Fruit fly (Drosophila melanogaster): ENCODE results near the gene Muc12Ea.

The Muc12Ea gene

DNA sequence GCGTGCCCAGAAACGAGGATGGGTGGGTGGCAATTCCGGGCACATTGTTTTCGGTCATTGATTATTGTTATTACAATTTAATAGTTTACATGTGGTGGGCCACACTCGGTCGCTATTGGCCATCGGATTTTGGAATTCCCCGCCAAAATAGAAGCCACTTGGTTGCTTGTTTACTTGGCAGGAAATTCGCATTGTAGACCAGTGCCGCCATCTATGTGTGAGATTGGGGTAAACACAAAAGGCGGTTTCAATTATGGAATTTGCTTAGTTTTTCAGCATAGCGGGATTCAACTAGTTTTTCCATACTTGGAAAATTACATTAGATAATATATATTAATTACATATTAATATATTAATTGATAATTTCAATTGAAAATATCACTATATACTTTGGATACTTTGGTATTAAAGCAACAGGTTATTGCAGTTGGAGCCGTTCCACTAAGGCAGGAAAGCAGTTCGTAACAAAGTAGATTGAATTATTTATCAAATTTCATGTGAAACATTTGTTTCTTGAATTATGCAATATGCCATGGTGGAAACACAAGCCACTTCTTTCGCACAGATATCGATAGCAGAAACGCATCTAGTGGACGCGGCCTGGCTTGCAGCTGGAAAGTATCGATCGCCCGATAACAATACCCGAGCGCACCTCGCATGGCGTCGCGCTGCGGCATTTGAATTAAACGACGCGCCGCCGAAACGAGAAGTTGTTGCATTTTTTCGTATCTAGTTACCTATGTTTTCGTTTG, 30.3 kb upstream of the Muc12Ea start, which contains the start of gene mud (continued):
- TF ChIP-seq Nf-YC (tag; optimal IDR thresholded peaks at IDR 0.05): no peak
- no peak for TF ChIP-seq Hey (tag; optimal IDR thresholded peaks at IDR 0.05)
- TF ChIP-seq CoRest (tag; optimal IDR thresholded peaks at IDR 0.05): peak; percentile 54
- TF ChIP-seq sisA (GFP tag; IDR thresholded peaks at IDR 0.05): 0 out of 2 replicates have a peak, but pooled peaks have one; percentile 30
- TF ChIP-seq br (optimal IDR thresholded peaks at IDR 0.05): no peak
- TF ChIP-seq CG18476 (GFP tag; optimal IDR thresholded peaks at IDR 0.05): no peak
- no peak for TF ChIP-seq CG17912 (GFP tag; optimal IDR thresholded peaks at IDR 0.05)
- peak in 1 of 2 experiments; percentile 98 for TF ChIP-seq Pdp1 (GFP tag; optimal IDR thresholded peaks at IDR 0.05)
- peak; percentile 29 for TF ChIP-seq CG15514 (GFP tag; optimal IDR thresholded peaks at IDR 0.05)
- no peak for TF ChIP-seq cg (GFP tag; optimal IDR thresholded peaks at IDR 0.05)
- no peak for TF ChIP-seq HHEX (GFP tag; optimal IDR thresholded peaks at IDR 0.05)
- peak; percentile 35 for TF ChIP-seq CG10979 (tag; optimal IDR thresholded peaks at IDR 0.05)
- no peak for TF ChIP-seq pnt (GFP tag; optimal IDR thresholded peaks at IDR 0.05)
- 0 out of 2 replicates have a peak, but pooled peaks have one; percentile 36 for TF ChIP-seq CG6689 (GFP tag; IDR thresholded peaks at IDR 0.05)
- TF ChIP-seq NC2α (GFP tag; optimal IDR thresholded peaks at IDR 0.05): no peak
- TF ChIP-seq CG10543 (GFP tag; optimal IDR thresholded peaks at IDR 0.05): no peak
- peak; percentile 20 for TF ChIP-seq zfh2 (GFP tag; optimal IDR thresholded peaks at IDR 0.05)
- TF ChIP-seq bowl (GFP tag; IDR thresholded peaks at IDR 0.05): no peak
- TF ChIP-seq BtbVII (GFP tag; optimal IDR thresholded peaks at IDR 0.05): no peak
- no peak for TF ChIP-seq Taf1 (GFP tag; IDR thresholded peaks at IDR 0.05)
- TF ChIP-seq fd3F (GFP tag; optimal IDR thresholded peaks at IDR 0.05): no peak
- no peak for TF ChIP-seq ftz-f1 (GFP tag; optimal IDR thresholded peaks at IDR 0.05)
- TF ChIP-seq corto (GFP tag; optimal IDR thresholded peaks at IDR 0.05): no peak
- no peak for TF ChIP-seq CG9876 (GFP tag; optimal IDR thresholded peaks at IDR 0.05)
- no peak for TF ChIP-seq Side (GFP tag; optimal IDR thresholded peaks at IDR 0.05)
- peak; percentile 56 for TF ChIP-seq inv (GFP tag; IDR thresholded peaks at IDR 0.05; ENCODE audit: partially characterized antibody)
- peak; percentile 42 for TF ChIP-seq Sin3A (optimal IDR thresholded peaks at IDR 0.05)
- no peak for TF ChIP-seq CG4854 (GFP tag; optimal IDR thresholded peaks at IDR 0.05)
- 0 out of 2 replicates have a peak, but pooled peaks have one; percentile 7 for TF ChIP-seq ap (GFP tag; IDR thresholded peaks at IDR 0.05)
- TF ChIP-seq CG34224 (GFP tag; IDR thresholded peaks at IDR 0.05; ENCODE audit: partially characterized antibody): 0 out of 3 replicates have a peak, but pooled peaks have one; percentile 48
- TF ChIP-seq Stat92E (GFP tag; optimal IDR thresholded peaks at IDR 0.05): no peak
- no peak for TF ChIP-seq H2.0 (GFP tag; IDR thresholded peaks at IDR 0.05)
- TF ChIP-seq ase (GFP tag; IDR thresholded peaks at IDR 0.05): peak; percentile 47; the same call in 1 of the 3 replicates
- TF ChIP-seq CG8089 (GFP tag; optimal IDR thresholded peaks at IDR 0.05): no peak
- TF ChIP-seq yki (optimal IDR thresholded peaks at IDR 0.05): no peak
- TF ChIP-seq H15 (GFP tag; IDR thresholded peaks at IDR 0.05): no peak
- no peak for TF ChIP-seq B-H2 (GFP tag; optimal IDR thresholded peaks at IDR 0.05)
- TF ChIP-seq dmrt11E (tag; optimal IDR thresholded peaks at IDR 0.05): peak; percentile 43
- no peak for TF ChIP-seq ham (GFP tag; IDR thresholded peaks at IDR 0.05)
- peak; percentile 40 for TF ChIP-seq stwl (tag; optimal IDR thresholded peaks at IDR 0.05)
- peak; percentile 58 for TF ChIP-seq CG12391 (tag; optimal IDR thresholded peaks at IDR 0.05)
- no peak for TF ChIP-seq CG2875 (GFP tag; optimal IDR thresholded peaks at IDR 0.05)
- peak; percentile 37 for TF ChIP-seq CG9727 (GFP tag; optimal IDR thresholded peaks at IDR 0.05)
- TF ChIP-seq nau (GFP tag; optimal IDR thresholded peaks at IDR 0.05): no peak
- no peak for TF ChIP-seq Sox102F (GFP tag; optimal IDR thresholded peaks at IDR 0.05)
- TF ChIP-seq YL-1 (GFP tag; optimal IDR thresholded peaks at IDR 0.05): no peak
- no peak; the same call in 3 of the 4 replicates for TF ChIP-seq Gug (GFP tag; IDR thresholded peaks at IDR 0.05)
- no peak for TF ChIP-seq ems (GFP tag; optimal IDR thresholded peaks at IDR 0.05)
- no peak for TF ChIP-seq CG18764 (GFP tag; optimal IDR thresholded peaks at IDR 0.05)
- no peak for TF ChIP-seq CG31441 (GFP tag; IDR thresholded peaks at IDR 0.05)

Measured in whole organism, embryonic.